Fruit fly (Drosophila melanogaster) whole organism, embryonic: ENCODE results near the gene mbc.

Source experiments
- Antp ChIP-seq: fragments of 200-800 bp; sonication (Bioruptor generic); optimal IDR thresholded peaks from 3 replicates; lab custom pipeline; 2016; ENCODE audit warnings: missing biosample characterization, missing genetic modification characterization
- B-H2 ChIP-seq: fragments of 200-800 bp; sonication (Bioruptor generic); optimal IDR thresholded peaks from 2 replicates; lab custom pipeline; 2018; ENCODE audit warnings: missing biosample characterization, mild to moderate bottlenecking, missing genetic modification characterization
- Blimp-1 ChIP-seq: fragments of 200-800 bp; sonication (Bioruptor generic); optimal IDR thresholded peaks from 3 replicates; lab custom pipeline; 2018; ENCODE audit warnings: missing biosample characterization, missing genetic modification characterization, mild to moderate bottlenecking, moderate library complexity, missing genetic modification reagents
- CG10147 ChIP-seq: fragments of 200-800 bp; sonication (Bioruptor generic); optimal IDR thresholded peaks from 2 replicates; lab custom pipeline; 2019; ENCODE audit warnings: missing biosample characterization, mild to moderate bottlenecking, missing genetic modification characterization, moderate library complexity
- CG10462 ChIP-seq: fragments of 200-800 bp; sonication (Bioruptor generic); optimal IDR thresholded peaks from 2 replicates; lab custom pipeline; 2016; ENCODE audit warnings: missing biosample characterization, missing genetic modification characterization
- CG10979 ChIP-seq: fragments of 200-800 bp; sonication (Bioruptor generic); optimal IDR thresholded peaks from 2 replicates; lab custom pipeline; 2018; ENCODE audit warnings: missing biosample characterization, mild to moderate bottlenecking, missing genetic modification characterization, moderate library complexity
- CG12071 ChIP-seq: fragments of 200-800 bp; sonication (Bioruptor generic); optimal IDR thresholded peaks from 3 replicates; lab custom pipeline; 2018; ENCODE audit warnings: missing biosample characterization, mild to moderate bottlenecking, missing genetic modification characterization
- CG12942 ChIP-seq: fragments of 200-800 bp; sonication (Bioruptor generic); optimal IDR thresholded peaks from 3 replicates; lab custom pipeline; 2016; ENCODE audit warnings: missing biosample characterization, missing genetic modification characterization
- CG13624 ChIP-seq: fragments of 200-800 bp; sonication (Bioruptor generic); optimal IDR thresholded peaks from 2 replicates; lab custom pipeline; 2016; ENCODE audit warnings: missing biosample characterization, missing genetic modification characterization
- CG1603 ChIP-seq: fragments of 200-800 bp; sonication (Bioruptor generic); optimal IDR thresholded peaks from 2 replicates; lab custom pipeline; 2019; ENCODE audit warnings: missing biosample characterization, mild to moderate bottlenecking, missing genetic modification characterization, moderate library complexity
- CG16863 ChIP-seq: fragments of 200-800 bp; sonication (Bioruptor generic); optimal IDR thresholded peaks from 3 replicates; lab custom pipeline; 2016; ENCODE audit warnings: missing biosample characterization, missing genetic modification characterization
- CG17612 ChIP-seq: fragments of 200-800 bp; sonication (Bioruptor generic); IDR thresholded peaks from 2 replicates; pipeline ENCODE4 v1.3.6; 2022; ENCODE audit warnings: missing biosample characterization, missing genetic modification characterization
- CG2120 ChIP-seq: fragments of 200-800 bp; sonication (Bioruptor generic); optimal IDR thresholded peaks from 3 replicates; lab custom pipeline; 2016; ENCODE audit warnings: missing biosample characterization, missing genetic modification characterization
- CG2889 ChIP-seq: fragments of 200-800 bp; sonication (Bioruptor generic); IDR thresholded peaks from 3 replicates; pipeline ENCODE4 v1.3.6; 2022; ENCODE audit warnings: missing biosample characterization, missing genetic modification characterization
- CG32767 ChIP-seq: fragments of 200-800 bp; sonication (Bioruptor generic); IDR thresholded peaks from 2 replicates; pipeline ENCODE4 v1.3.6; 2022; ENCODE audit warnings: missing biosample characterization, missing genetic modification characterization
- CG43689 ChIP-seq: fragments of 200-800 bp; sonication (Bioruptor generic); IDR thresholded peaks from 2 replicates; pipeline ENCODE4 v1.3.6; 2022; ENCODE audit warnings: missing biosample characterization, missing genetic modification characterization
- CG4404 ChIP-seq: fragments of 200-800 bp; sonication (Bioruptor generic); IDR thresholded peaks from 2 replicates; pipeline ENCODE4 v1.3.6; 2022; ENCODE audit warnings: missing biosample characterization, missing genetic modification characterization
- CG6654 ChIP-seq: fragments of 200-800 bp; sonication (Bioruptor generic); optimal IDR thresholded peaks from 2 replicates; lab custom pipeline; 2017; ENCODE audit warnings: missing biosample characterization, mild to moderate bottlenecking, missing genetic modification characterization
- CG8359 ChIP-seq: fragments of 200-800 bp; sonication (Bioruptor generic); optimal IDR thresholded peaks from 2 replicates; lab custom pipeline; 2017; ENCODE audit warnings: missing biosample characterization, mild to moderate bottlenecking, missing genetic modification characterization, borderline replicate concordance
- Chrac-16 ChIP-seq: fragments of 200-800 bp; sonication (Bioruptor generic); optimal IDR thresholded peaks from 3 replicates; lab custom pipeline; 2016; ENCODE audit warnings: missing biosample characterization, missing genetic modification characterization
- Dbx ChIP-seq: fragments of 200-800 bp; sonication (Bioruptor generic); IDR thresholded peaks from 3 replicates; pipeline ENCODE4 v1.3.6; 2022; ENCODE audit warnings: missing biosample characterization, missing genetic modification characterization
- Hand ChIP-seq: fragments of 200-800 bp; sonication (Bioruptor generic); optimal IDR thresholded peaks from 2 replicates; lab custom pipeline; 2017; ENCODE audit warnings: mild to moderate bottlenecking, missing biosample characterization, missing genetic modification reagents, missing genetic modification characterization
- Hr3 ChIP-seq: fragments of 200-800 bp; sonication (Bioruptor generic); optimal IDR thresholded peaks from 3 replicates; lab custom pipeline; 2016; ENCODE audit warnings: missing biosample characterization, missing genetic modification characterization
- NC2α ChIP-seq: fragments of 200-800 bp; sonication (Bioruptor generic); optimal IDR thresholded peaks from 2 replicates; lab custom pipeline; 2016; ENCODE audit warnings: missing biosample characterization, missing genetic modification characterization
- Nf-YA ChIP-seq: fragments of 200-800 bp; sonication (Bioruptor generic); IDR thresholded peaks from 2 replicates; pipeline ENCODE4 v1.3.6; 2022; ENCODE audit warnings: missing biosample characterization, missing genetic modification characterization
- Nf-YC ChIP-seq: fragments of 200-800 bp; optimal IDR thresholded peaks from 3 replicates; lab custom pipeline; 2019; ENCODE audit warnings: missing biosample characterization, mild to moderate bottlenecking, missing genetic modification characterization, moderate library complexity
- Optix ChIP-seq: fragments of 200-800 bp; sonication (Bioruptor generic); IDR thresholded peaks from 3 replicates; pipeline ENCODE4 v1.3.6; 2022; ENCODE audit warnings: missing biosample characterization, missing genetic modification characterization
- Sin3A ChIP-seq: fragments of >200 bp; optimal IDR thresholded peaks from 2 replicates; lab custom pipeline; 2018
- Sox100B ChIP-seq: fragments of 200-800 bp; sonication (Bioruptor generic); optimal IDR thresholded peaks from 3 replicates; lab custom pipeline; 2018; ENCODE audit warnings: missing biosample characterization, mild to moderate bottlenecking, missing genetic modification characterization
- Sry-β ChIP-seq: fragments of 200-800 bp; sonication (Bioruptor generic); optimal IDR thresholded peaks from 2 replicates; lab custom pipeline; 2018; ENCODE audit warnings: missing biosample characterization, mild to moderate bottlenecking, missing genetic modification characterization, moderate library complexity
- Stat92E ChIP-seq, 3 experiments: fragments of >200 bp in 2 of 3; fragments of 200-800 bp in 1 of 3; sonication (Bioruptor generic) in 1 of 3; optimal IDR thresholded peaks; 2 replicates each; lab custom pipeline; 2017 to 2019; ENCODE audit warnings: missing biosample characterization in 3 of 3, missing genetic modification characterization in 3 of 3, mild to moderate bottlenecking in 1 of 3, moderate library complexity in 1 of 3
- ab ChIP-seq: fragments of 200-800 bp; sonication (Bioruptor generic); optimal IDR thresholded peaks from 2 replicates; lab custom pipeline; 2016; ENCODE audit warnings: missing biosample characterization, missing genetic modification characterization
- dati ChIP-seq: fragments of 200-800 bp; sonication (Bioruptor generic); IDR thresholded peaks from 2 replicates; pipeline ENCODE4 v1.3.6; 2022; ENCODE audit warnings: missing biosample characterization, missing genetic modification characterization
- gcm2 ChIP-seq: fragments of 200-800 bp; sonication (Bioruptor generic); optimal IDR thresholded peaks from 2 replicates; lab custom pipeline; 2016; ENCODE audit warnings: missing biosample characterization, missing genetic modification characterization
- grn ChIP-seq: fragments of 200-800 bp; sonication (Bioruptor generic); optimal IDR thresholded peaks from 3 replicates; lab custom pipeline; 2017; ENCODE audit warnings: missing biosample characterization, missing genetic modification characterization
- kah ChIP-seq: fragments of 200-800 bp; sonication (Bioruptor generic); optimal IDR thresholded peaks from 2 replicates; lab custom pipeline; 2018; ENCODE audit warnings: missing biosample characterization, mild to moderate bottlenecking, missing genetic modification characterization
- kay ChIP-seq: fragments of 200-800 bp; sonication (Bioruptor generic); optimal IDR thresholded peaks from 2 replicates; lab custom pipeline; 2016; ENCODE audit warnings: missing biosample characterization, missing genetic modification characterization
- kni ChIP-seq: fragments of 200-800 bp; sonication (Bioruptor generic); optimal IDR thresholded peaks from 3 replicates; lab custom pipeline; 2017; ENCODE audit warnings: mild to moderate bottlenecking, missing biosample characterization, missing genetic modification reagents, missing genetic modification characterization
- mld ChIP-seq: fragments of 200-800 bp; sonication (Bioruptor generic); IDR thresholded peaks from 3 replicates; pipeline ENCODE4 v1.3.6; 2022; ENCODE audit warnings: missing biosample characterization, missing genetic modification characterization; ENCODE audit not compliant: partially characterized antibody
- nom ChIP-seq: fragments of 200-800 bp; sonication (Bioruptor generic); optimal IDR thresholded peaks from 2 replicates; lab custom pipeline; 2017; ENCODE audit warnings: missing biosample characterization, missing genetic modification characterization, mild to moderate bottlenecking, moderate library complexity, missing genetic modification reagents
- pum ChIP-seq: fragments of 200-800 bp; sonication (Bioruptor generic); optimal IDR thresholded peaks from 2 replicates; lab custom pipeline; 2016; ENCODE audit warnings: missing biosample characterization, missing genetic modification characterization
- ranshi ChIP-seq: fragments of 200-800 bp; sonication (Bioruptor generic); IDR thresholded peaks from 2 replicates; pipeline ENCODE4 v1.3.6; 2022; ENCODE audit warnings: missing biosample characterization, missing genetic modification characterization
- ro ChIP-seq: fragments of 200-800 bp; sonication (Bioruptor generic); IDR thresholded peaks from 2 replicates; pipeline ENCODE4 v1.3.6; 2022; ENCODE audit warnings: missing biosample characterization, missing genetic modification characterization
- seq ChIP-seq: fragments of 200-800 bp; sonication (Bioruptor generic); IDR thresholded peaks from 2 replicates; pipeline ENCODE4 v1.3.6; 2022; ENCODE audit warnings: missing biosample characterization, missing genetic modification characterization
- sqz ChIP-seq: fragments of 200-800 bp; sonication (Bioruptor generic); optimal IDR thresholded peaks from 3 replicates; lab custom pipeline; 2018; ENCODE audit warnings: missing biosample characterization, mild to moderate bottlenecking, missing genetic modification characterization
- sr ChIP-seq: fragments of 200-800 bp; sonication (Bioruptor generic); IDR thresholded peaks from 3 replicates; pipeline ENCODE4 v1.3.6; 2022; ENCODE audit warnings: missing biosample characterization, missing genetic modification characterization
- ttk ChIP-seq: fragments of 200-800 bp; sonication (Bioruptor generic); IDR thresholded peaks from 2 replicates; pipeline ENCODE4 v2.1.2; 2022; ENCODE audit warnings: missing biosample characterization, missing genetic modification characterization
- unc-4 ChIP-seq: fragments of 200-800 bp; sonication (Bioruptor generic); IDR thresholded peaks from 2 replicates; pipeline ENCODE4 v1.3.6; 2022; ENCODE audit warnings: missing biosample characterization, missing genetic modification characterization; ENCODE audit not compliant: partially characterized antibody

mbc gene

DNA sequence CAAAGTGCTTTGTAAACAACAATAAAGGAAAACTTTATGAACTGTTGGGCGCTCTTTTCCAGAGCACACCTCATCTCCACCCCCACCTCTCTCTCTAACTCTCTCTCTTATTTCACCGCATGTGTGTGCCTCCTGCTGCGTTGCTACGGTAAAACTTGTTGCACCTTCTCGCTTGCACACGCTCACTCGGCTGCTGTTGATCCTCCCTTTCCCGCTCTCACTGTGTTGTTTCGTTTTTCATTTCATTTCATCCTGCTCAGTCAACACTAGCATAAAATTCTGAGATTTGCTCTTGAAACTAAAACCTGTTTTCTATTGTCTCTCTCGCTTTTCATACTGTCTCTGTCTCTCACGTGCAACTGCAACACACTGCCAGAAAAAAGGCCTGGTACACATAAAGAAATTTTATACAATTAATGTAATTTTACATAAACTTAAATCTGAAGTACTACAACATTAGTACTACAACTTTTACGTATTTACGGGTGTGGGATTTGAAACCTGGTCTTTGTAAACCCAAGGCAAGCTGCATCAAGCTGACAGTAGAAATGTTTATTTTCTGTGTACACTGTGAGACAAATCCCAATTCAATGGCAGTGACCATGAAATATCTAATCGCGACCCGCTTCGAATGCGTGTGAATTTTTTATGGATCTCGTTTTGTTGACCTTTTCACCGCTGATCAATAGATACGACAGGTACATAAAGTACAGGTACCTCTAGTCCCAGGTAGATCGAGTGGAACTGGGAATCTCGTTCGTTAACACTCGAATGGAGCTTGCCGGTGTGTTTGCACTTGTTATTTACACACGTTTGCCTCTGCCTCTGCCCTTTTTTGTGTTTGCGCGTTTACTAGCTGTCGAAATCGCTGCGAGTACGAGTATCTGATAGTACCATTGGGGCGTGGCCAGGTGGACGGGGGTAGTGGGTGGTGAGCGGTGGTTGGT, 1.2 kb downstream of the mbc start (continued):
- peak; percentile 70 for TF ChIP-seq ttk (GFP tag; lab: Robert Waterston, UW)
- peak; percentile 85 for TF ChIP-seq Nf-YC (tag; lab: Kevin White, UChicago)
- TF ChIP-seq kni (GFP tag; lab: Kevin White, UChicago) = peak; percentile 95
- TF ChIP-seq Hr3 (GFP tag; lab: Kevin White, UChicago) = peak; percentile 89
- TF ChIP-seq NC2α (GFP tag; lab: Kevin White, UChicago) = peak; percentile 56
- peak; percentile 1 for TF ChIP-seq CG10147
- peak; percentile 16; the same call in 1 of the 3 replicates for TF ChIP-seq sr (GFP tag; lab: Robert Waterston, UW)
- TF ChIP-seq Sox100B = peak; percentile 87
- peak; percentile 62 for TF ChIP-seq Nf-YA (GFP tag; lab: Robert Waterston, UW)
- peak; percentile 84 for TF ChIP-seq CG10462 (GFP tag; lab: Kevin White, UChicago)
- TF ChIP-seq sqz (GFP tag; lab: Kevin White, UChicago) = peak; percentile 91
- TF ChIP-seq Sry-β (GFP tag; lab: Kevin White, UChicago) = peak; percentile 71
- TF ChIP-seq CG16863 (GFP tag; lab: Kevin White, UChicago) = peak; percentile 88
- peak; percentile 46 for TF ChIP-seq nom (GFP tag; lab: Kevin White, UChicago)
- TF ChIP-seq ro (GFP tag; lab: Robert Waterston, UW) = peak; percentile 47; the same call in 1 of the 2 replicates
- no peak for TF ChIP-seq mld (GFP tag; lab: Robert Waterston, UW)
- TF ChIP-seq CG8359 (GFP tag; lab: Kevin White, UChicago) = peak; percentile 81
- peak; percentile 23 for TF ChIP-seq CG2120 (GFP tag; lab: Kevin White, UChicago)
- TF ChIP-seq CG2889 (GFP tag; lab: Robert Waterston, UW) = peak; percentile 67; the same call in 2 of the 3 replicates
- peak; percentile 95 for TF ChIP-seq grn (GFP tag; lab: Kevin White, UChicago)
- peak; percentile 73 for TF ChIP-seq ranshi (GFP tag; lab: Robert Waterston, UW)
- TF ChIP-seq CG4404 (GFP tag; lab: Robert Waterston, UW) = peak; percentile 93
- TF ChIP-seq Blimp-1 (GFP tag; lab: Kevin White, UChicago) = peak; percentile 92
- peak in 1 of 3 experiments; percentile 94 for TF ChIP-seq Stat92E (GFP tag; optimal IDR thresholded peaks at IDR 0.05; lab: Kevin White, UChicago)
- no peak; the same call in 1 of the 2 replicates for TF ChIP-seq CG17612 (GFP tag; lab: Robert Waterston, UW)
- peak; percentile 86 for TF ChIP-seq Optix
- peak; percentile 58 for TF ChIP-seq gcm2 (GFP tag; lab: Kevin White, UChicago)
- peak; percentile 83 for TF ChIP-seq ab (GFP tag; lab: Kevin White, UChicago)
- TF ChIP-seq CG43689 (GFP tag; lab: Robert Waterston, UW) = peak; percentile 65
- TF ChIP-seq kay (GFP tag; lab: Kevin White, UChicago) = peak; percentile 72
- TF ChIP-seq B-H2 = peak; percentile 52
- peak; percentile 87 for TF ChIP-seq CG12071 (GFP tag; lab: Kevin White, UChicago)
- TF ChIP-seq CG6654 = peak; percentile 65
- TF ChIP-seq Sin3A (lab: Kevin White, UChicago) = no peak
- TF ChIP-seq CG12942 = peak; percentile 81
- TF ChIP-seq dati (GFP tag; lab: Robert Waterston, UW) = peak; percentile 66
- TF ChIP-seq CG10979 (tag; lab: Kevin White, UChicago) = peak; percentile 97
- peak; percentile 77 for TF ChIP-seq Antp (GFP tag; lab: Kevin White, UChicago)
- TF ChIP-seq kah (GFP tag; lab: Kevin White, UChicago) = peak; percentile 55
- TF ChIP-seq Dbx (GFP tag; lab: Robert Waterston, UW) = peak; percentile 66; the same call in 1 of the 3 replicates
- TF ChIP-seq Hand = no peak
- peak; percentile 61 for TF ChIP-seq CG13624 (GFP tag; lab: Kevin White, UChicago)
- peak; percentile 66; the same call in 1 of the 2 replicates for TF ChIP-seq CG32767 (GFP tag; lab: Robert Waterston, UW)
- no peak for TF ChIP-seq unc-4
- peak; percentile 90 for TF ChIP-seq pum
- TF ChIP-seq seq = peak; percentile 30; the same call in 1 of the 2 replicates
- peak; percentile 91 for TF ChIP-seq CG1603 (tag; lab: Kevin White, UChicago)
- TF ChIP-seq Chrac-16 (GFP tag; lab: Kevin White, UChicago) = peak; percentile 88
